Worm (Caenorhabditis elegans) whole organism, L4 larva: ENCODE results near the gene C02B8.12.

ENCODE experiments used
- D1046.2 ChIP-seq: fragments of 200-800 bp; sonication (Bioruptor generic); IDR thresholded peaks from 2 replicates; pipeline ENCODE4 v1.3.6; 2022; ENCODE audit warnings: missing genetic modification characterization, missing compliant biosample characterization
- F37D6.2 ChIP-seq: sonication (generic microtip); optimal IDR thresholded peaks from 2 replicates; lab custom pipeline; 2016; ENCODE audit warnings: mild to moderate bottlenecking, missing genetic modification characterization, missing compliant biosample characterization
- T20F7.1 ChIP-seq: fragments of 200-800 bp; sonication (Bioruptor generic); optimal IDR thresholded peaks from 2 replicates; lab custom pipeline; 2018; ENCODE audit warnings: mild to moderate bottlenecking, missing genetic modification characterization, missing compliant biosample characterization
- ZK337.2 ChIP-seq: fragments of 200-800 bp; sonication (Bioruptor generic); IDR thresholded peaks from 2 replicates; pipeline ENCODE4 v1.3.6; 2022; ENCODE audit warnings: missing genetic modification reagents, missing genetic modification characterization, missing compliant biosample characterization
- aha-1 ChIP-seq: fragments of 150-350 bp; peaks from one replicate; lab custom pipeline; 2014; ENCODE audit warnings: missing biosample characterization, missing genetic modification characterization
- ceh-32 ChIP-seq: sonication (generic microtip); optimal IDR thresholded peaks from 2 replicates; lab custom pipeline; 2016; ENCODE audit warnings: mild to moderate bottlenecking, missing genetic modification characterization, missing compliant biosample characterization; ENCODE audit not compliant: poor library complexity
- ceh-44 ChIP-seq: fragments of 200-800 bp; sonication (Bioruptor generic); IDR thresholded peaks from 2 replicates; pipeline ENCODE4 v1.3.6; 2022; ENCODE audit warnings: missing genetic modification reagents, missing genetic modification characterization, missing compliant biosample characterization
- ces-1 ChIP-seq: fragments of 150-350 bp; sonication (generic microtip); optimal IDR thresholded peaks from 4 replicates; lab custom pipeline; 2014; ENCODE audit warnings: missing biosample characterization, missing genetic modification reagents, missing genetic modification characterization
- cey-2 ChIP-seq: sonication (generic microtip); optimal IDR thresholded peaks from 3 replicates; lab custom pipeline; 2017; ENCODE audit warnings: missing genetic modification characterization, mild to moderate bottlenecking, missing compliant biosample characterization, antibody characterized with exemption, borderline replicate concordance; ENCODE audit not compliant: insufficient read depth
- daf-12 ChIP-seq: fragments of 150-350 bp; optimal IDR thresholded peaks from 2 replicates; lab custom pipeline; 2014; ENCODE audit warnings: missing biosample characterization, missing genetic modification reagents, missing genetic modification characterization
- daf-16 ChIP-seq, 3 experiments: sonication (generic microtip); optimal IDR thresholded peaks; 2 replicates each; lab custom pipeline; 2016 to 2017; ENCODE audit warnings: missing genetic modification characterization in 3 of 3, missing genetic modification reagents in 3 of 3, mild to moderate bottlenecking in 2 of 3, missing compliant biosample characterization in 2 of 3, missing biosample characterization in 1 of 3, moderate library complexity in 1 of 3
- dmd-9 ChIP-seq: fragments of 200-800 bp; sonication (Bioruptor generic); IDR thresholded peaks from 2 replicates; pipeline ENCODE4 v1.3.6; 2022; ENCODE audit warnings: missing genetic modification reagents, missing genetic modification characterization, missing compliant biosample characterization
- dve-1 ChIP-seq: sonication (generic microtip); optimal IDR thresholded peaks from 2 replicates; lab custom pipeline; 2017; ENCODE audit warnings: antibody characterized with exemption, mild to moderate bottlenecking, missing genetic modification characterization, missing compliant biosample characterization; ENCODE audit not compliant: insufficient read depth
- gei-8 ChIP-seq: fragments of 200-800 bp; sonication (Bioruptor generic); optimal IDR thresholded peaks from 2 replicates; lab custom pipeline; 2018; ENCODE audit warnings: mild to moderate bottlenecking, missing genetic modification characterization, missing compliant biosample characterization
- hif-1 ChIP-seq, 2 experiments: sonication (generic microtip); optimal IDR thresholded peaks; 2 replicates each; lab custom pipeline; 2016 to 2017; ENCODE audit warnings: missing compliant biosample characterization in 2 of 2, missing genetic modification characterization in 2 of 2, missing genetic modification reagents in 2 of 2, missing genotype in 2 of 2, mild to moderate bottlenecking in 1 of 2
- hlh-11 ChIP-seq: fragments of 200-800 bp; sonication (Bioruptor generic); optimal IDR thresholded peaks from 2 replicates; lab custom pipeline; 2018; ENCODE audit warnings: mild to moderate bottlenecking, missing genetic modification characterization, missing compliant biosample characterization
- hlh-30 ChIP-seq: sonication (generic microtip); optimal IDR thresholded peaks from 2 replicates; lab custom pipeline; 2017; ENCODE audit warnings: antibody characterized with exemption, mild to moderate bottlenecking, missing genetic modification characterization, missing compliant biosample characterization; ENCODE audit not compliant: insufficient read depth
- lin-29 ChIP-seq: fragments of 200-800 bp; sonication (Bioruptor generic); IDR thresholded peaks from 2 replicates; pipeline ENCODE4 v1.3.6; 2022; ENCODE audit warnings: missing genetic modification reagents, missing genetic modification characterization, missing compliant biosample characterization
- lin-38 ChIP-seq: fragments of 200-800 bp; sonication (Bioruptor generic); IDR thresholded peaks from 2 replicates; pipeline ENCODE4 v1.3.6; 2022; ENCODE audit warnings: missing genetic modification reagents, missing genetic modification characterization, missing compliant biosample characterization
- lir-3 ChIP-seq: sonication (generic microtip); optimal IDR thresholded peaks from 2 replicates; lab custom pipeline; 2016; ENCODE audit warnings: mild to moderate bottlenecking, missing genetic modification characterization, missing compliant biosample characterization
- lsy-2 ChIP-seq, 2 experiments: fragments of 150-350 bp in 1 of 2; sonication (generic microtip) in 1 of 2; optimal IDR thresholded peaks; 2 replicates each; lab custom pipeline; 2014 to 2017; ENCODE audit warnings: missing biosample characterization in 2 of 2, missing genetic modification characterization in 2 of 2
- madf-5 ChIP-seq, 2 experiments: fragments of 200-800 bp; sonication (Bioruptor generic); IDR thresholded peaks; 2 replicates each; pipeline ENCODE4 v1.3.6; 2022; ENCODE audit warnings: missing compliant biosample characterization in 2 of 2, missing genetic modification characterization in 2 of 2
- mdt-29 ChIP-seq: fragments of 200-800 bp; sonication (Bioruptor generic); IDR thresholded peaks from 2 replicates; pipeline ENCODE4 v1.3.6; 2022; ENCODE audit warnings: missing genetic modification reagents, missing genetic modification characterization, missing compliant biosample characterization
- mep-1 ChIP-seq: fragments of 150-350 bp; sonication (generic microtip); optimal IDR thresholded peaks from 3 replicates; lab custom pipeline; 2014; ENCODE audit warnings: missing biosample characterization, missing genetic modification characterization
- mes-2 ChIP-seq: sonication (generic microtip); optimal IDR thresholded peaks from 2 replicates; lab custom pipeline; 2016; ENCODE audit warnings: missing genotype, mild to moderate bottlenecking, missing genetic modification characterization, missing compliant biosample characterization; ENCODE audit not compliant: poor library complexity, severe bottlenecking
- mxl-3 ChIP-seq: fragments of 200-800 bp; sonication (Bioruptor generic); optimal IDR thresholded peaks from 2 replicates; lab custom pipeline; 2018; ENCODE audit warnings: mild to moderate bottlenecking, missing genetic modification characterization, missing compliant biosample characterization
- nhr-28 ChIP-seq: fragments of 150-350 bp; optimal IDR thresholded peaks from 2 replicates; lab custom pipeline; 2014; ENCODE audit warnings: missing biosample characterization, missing genetic modification characterization
- nhr-41 ChIP-seq: fragments of 200-800 bp; sonication (Bioruptor generic); IDR thresholded peaks from 2 replicates; pipeline ENCODE4 v1.3.6; 2022; ENCODE audit warnings: missing genetic modification reagents, missing genetic modification characterization, missing compliant biosample characterization
- php-3 ChIP-seq: fragments of 200-800 bp; sonication (Bioruptor generic); IDR thresholded peaks from 2 replicates; pipeline ENCODE4 v1.3.6; 2022; ENCODE audit warnings: missing genetic modification reagents, missing genetic modification characterization, missing compliant biosample characterization
- pqm-1 ChIP-seq: sonication (generic microtip); optimal IDR thresholded peaks from 2 replicates; lab custom pipeline; 2017; ENCODE audit warnings: missing biosample characterization, missing genetic modification characterization
- rbr-2 ChIP-seq: sonication (generic microtip); optimal IDR thresholded peaks from 2 replicates; lab custom pipeline; 2016; ENCODE audit warnings: missing genotype, missing genetic modification characterization, missing compliant biosample characterization
- sdz-12 ChIP-seq: fragments of 200-800 bp; sonication (Bioruptor generic); optimal IDR thresholded peaks from 2 replicates; lab custom pipeline; 2018; ENCODE audit warnings: mild to moderate bottlenecking, missing genetic modification characterization, missing compliant biosample characterization
- set-16 ChIP-seq: fragments of 200-800 bp; sonication (Bioruptor generic); IDR thresholded peaks from 2 replicates; pipeline ENCODE4 v1.3.6; 2022; ENCODE audit warnings: missing genetic modification reagents, missing genetic modification characterization, missing compliant biosample characterization
- skn-1 ChIP-seq: fragments of 150-350 bp; optimal IDR thresholded peaks from 2 replicates; lab custom pipeline; 2014; ENCODE audit warnings: missing biosample characterization, missing genetic modification characterization
- snpc-1.2 ChIP-seq: fragments of 200-800 bp; sonication (Bioruptor generic); IDR thresholded peaks from 2 replicates; pipeline ENCODE4 v1.3.6; 2022; ENCODE audit warnings: missing genetic modification reagents, missing genetic modification characterization, missing compliant biosample characterization
- spr-1 ChIP-seq: sonication (generic microtip); optimal IDR thresholded peaks from 2 replicates; lab custom pipeline; 2016; ENCODE audit warnings: mild to moderate bottlenecking, missing genetic modification characterization, missing compliant biosample characterization
- spr-3 ChIP-seq: fragments of 200-800 bp; sonication (Bioruptor generic); optimal IDR thresholded peaks from 2 replicates; lab custom pipeline; 2018; ENCODE audit warnings: mild to moderate bottlenecking, missing genetic modification characterization, missing compliant biosample characterization
- tra-1 ChIP-seq: fragments of 200-800 bp; sonication (Bioruptor generic); IDR thresholded peaks from 2 replicates; pipeline ENCODE4 v1.3.6; 2022; ENCODE audit warnings: missing genetic modification reagents, missing genetic modification characterization, missing compliant biosample characterization
- unc-130 ChIP-seq: sonication (generic microtip); optimal IDR thresholded peaks from 2 replicates; lab custom pipeline; 2016; ENCODE audit warnings: missing genetic modification reagents, missing genetic modification characterization, missing compliant biosample characterization
- unc-62 ChIP-seq, 3 experiments: fragments of 150-350 bp in 1 of 3; sonication (generic microtip); optimal IDR thresholded peaks in 2 of 3; peaks in 1 of 3; 1 replicate in 1 of 3; 2 replicates in 2 of 3; lab custom pipeline; 2014 to 2017; ENCODE audit warnings: missing biosample characterization in 3 of 3, missing genetic modification characterization in 3 of 3, missing genetic modification reagents in 3 of 3, missing genotype in 1 of 3
- zfp-2 ChIP-seq: sonication (generic microtip); optimal IDR thresholded peaks from 2 replicates; lab custom pipeline; 2016; ENCODE audit warnings: mild to moderate bottlenecking, missing genetic modification characterization, missing compliant biosample characterization
- zfp-3 ChIP-seq: fragments of 200-800 bp; sonication (Bioruptor generic); conservative IDR thresholded peaks from 2 replicates; pipeline ENCODE4 v1.3.6; 2022; ENCODE audit warnings: missing genetic modification reagents, missing genetic modification characterization, missing compliant biosample characterization
- ztf-7 ChIP-seq: fragments of 150-350 bp; optimal IDR thresholded peaks from 2 replicates; lab custom pipeline; 2014; ENCODE audit warnings: missing biosample characterization, missing genetic modification characterization

Gene C02B8.12

DNA sequence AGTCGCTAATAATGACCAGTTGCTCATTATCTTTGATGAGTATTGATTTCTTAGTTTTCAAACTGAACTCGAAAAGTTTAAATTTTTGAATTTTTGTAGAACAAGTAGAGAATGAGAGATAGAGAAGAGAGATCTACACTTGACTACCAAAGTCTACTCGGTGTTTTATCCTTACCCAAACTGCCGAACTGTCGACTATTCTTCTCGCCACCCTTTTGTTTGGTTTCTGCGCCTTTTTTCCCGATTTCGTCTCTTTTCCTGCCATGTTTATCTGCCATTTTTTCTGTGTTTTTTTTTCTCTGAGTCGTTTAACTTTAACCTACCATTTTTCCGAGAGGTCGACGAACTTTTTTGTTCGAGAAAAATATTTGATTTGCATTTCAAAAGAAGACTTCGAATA is at the start of gene C02B8.12:
C02B8.12 (minus strand) TSS at position 175 of the 400 bp plus-strand sequence.
- TF ChIP-seq aha-1 (tag; lab: Kevin White, UChicago) = peak; percentile 92
- TF ChIP-seq nhr-41 (GFP tag; lab: Robert Waterston, UW) = no peak

DNA sequence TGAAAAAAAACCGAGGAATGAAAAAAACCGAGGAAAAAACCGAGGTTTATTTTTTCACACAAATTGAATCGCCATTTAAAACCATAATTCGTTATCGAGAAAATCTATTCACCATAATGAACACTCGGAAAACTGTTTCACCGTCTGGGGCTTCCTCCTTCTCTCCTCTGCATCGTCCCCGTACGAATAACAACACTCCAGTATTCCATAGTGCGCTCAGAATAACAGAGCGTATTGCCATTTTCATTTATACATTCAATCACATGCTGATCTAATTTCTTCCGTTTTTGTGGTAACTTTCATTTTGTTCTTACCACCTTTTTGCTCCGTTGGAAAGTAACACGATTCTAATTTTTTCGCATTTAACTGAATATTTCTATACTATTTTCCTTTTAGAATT is 46.4 kb upstream of the C02B8.12 start, which contains the start of gene C17H11.2:
C17H11.2 (plus strand) TSS at position 397 of the 400 bp plus-strand sequence.
- TF ChIP-seq hlh-30 (tag; lab: Kevin White, UChicago) (peak; percentile 66), ces-1 (GFP tag; lab: Kevin White, UChicago) (no peak), zfp-3 (GFP tag; lab: Robert Waterston, UW) (no peak), unc-130 (no peak), pqm-1 (tag; lab: Kevin White, UChicago) (peak; percentile 5), mes-2 (tag; lab: Kevin White, UChicago) (peak; percentile 48), unc-62 (GFP tag; optimal IDR thresholded peaks at IDR 0.05 in 1 of 2; lab: Kevin White, UChicago) (peak in 1 of 2 experiments; percentile 94), unc-62 (tag; optimal IDR thresholded peaks at IDR 0.05; lab: Kevin White, UChicago) (no peak), daf-16 (GFP tag; optimal IDR thresholded peaks at IDR 0.05; lab: Kevin White, UChicago) (no peak), daf-16 (tag; optimal IDR thresholded peaks at IDR 0.05; lab: Kevin White, UChicago) (peak; percentile 63), dve-1 (tag; lab: Kevin White, UChicago) (peak; percentile 46), zfp-2 (tag; lab: Kevin White, UChicago) (no peak), T20F7.1 (GFP tag; lab: Kevin White, UChicago) (peak; percentile 72), nhr-28 (tag; lab: Kevin White, UChicago) (peak; percentile 46), hlh-11 (peak; percentile 8)
- TF ChIP-seq, all 104 proteins: peak for 9

ce11 chrX:8163555-8163954 is 40.4 kb upstream of the C02B8.12 start:
- TF ChIP-seq unc-130 (no peak), ceh-44 (GFP tag; lab: Robert Waterston, UW) (0 out of 2 replicates have a peak, but pooled peaks have one; percentile 15), gei-8 (no peak), daf-12 (tag; lab: Kevin White, UChicago) (no peak), mep-1 (peak; percentile 74), tra-1 (GFP tag; lab: Robert Waterston, UW) (no peak), D1046.2 (GFP tag; lab: Robert Waterston, UW) (peak; percentile 75; the same call in 1 of the 2 replicates), F37D6.2 (tag; lab: Kevin White, UChicago) (peak; percentile 91), mdt-29 (no peak), lsy-2 (tag; optimal IDR thresholded peaks at IDR 0.05; lab: Kevin White, UChicago) (peak in 1 of 2 experiments; percentile 15), dmd-9 (GFP tag; lab: Robert Waterston, UW) (no peak), ceh-32 (tag; lab: Kevin White, UChicago) (no peak), lin-38 (GFP tag; lab: Robert Waterston, UW) (no peak), skn-1 (tag; lab: Kevin White, UChicago) (no peak), php-3 (GFP tag; lab: Robert Waterston, UW) (peak; percentile 33; the same call in 1 of the 2 replicates), set-16 (GFP tag; lab: Robert Waterston, UW) (peak; percentile 99), ZK337.2 (GFP tag; lab: Robert Waterston, UW) (no peak), lin-29 (GFP tag; lab: Robert Waterston, UW) (0 out of 2 replicates have a peak, but pooled peaks have one; percentile 22), lir-3 (tag; lab: Kevin White, UChicago) (peak; percentile 4), cey-2 (tag; lab: Kevin White, UChicago) (no peak), daf-16 (GFP tag; optimal IDR thresholded peaks at IDR 0.05; lab: Kevin White, UChicago) (no peak), daf-16 (tag; optimal IDR thresholded peaks at IDR 0.05; lab: Kevin White, UChicago) (no peak), spr-3 (GFP tag; lab: Kevin White, UChicago) (no peak), sdz-12 (GFP tag; lab: Kevin White, UChicago) (no peak), snpc-1.2 (GFP tag; lab: Robert Waterston, UW) (no peak), madf-5 (GFP tag; IDR thresholded peaks at IDR 0.05; lab: Robert Waterston, UW) (0 out of 4 replicates have a peak, but pooled peaks of 1 of the 2 experiments have one; percentile 55), ztf-7 (tag; lab: Kevin White, UChicago) (no peak), spr-1 (peak; percentile 24), dve-1 (tag; lab: Kevin White, UChicago) (no peak), hif-1 (tag; optimal IDR thresholded peaks at IDR 0.05; lab: Kevin White, UChicago) (peak in 1 of 2 experiments; percentile 40), rbr-2 (tag; lab: Kevin White, UChicago) (peak; percentile 82), mxl-3 (no peak), hlh-11 (peak; percentile 22), zfp-3 (GFP tag; lab: Robert Waterston, UW) (no peak)
